Worm (Caenorhabditis elegans): ENCODE data around the gene agr-1.
A peak's percentile ranks its signal among the peaks of the same experiment; 100 is the strongest.

Gene agr-1

ce11 chrII:6736604-6737003 is 38.4 kb downstream of the agr-1 start, which contains the start of gene T14B4.1:
Gene T14B4.1, plus strand, starts transcription at chrII:6736904.
- TF ChIP-seq ztf-29 (GFP tag; IDR thresholded peaks at IDR 0.05) (no peak), flt-1 (GFP tag; IDR thresholded peaks at IDR 0.05) (no peak), klf-2 (GFP tag; conservative IDR thresholded peaks at IDR 0.05) (no peak), T22C8.4 (GFP tag; IDR thresholded peaks at IDR 0.05) (no peak), med-1 (GFP tag; optimal IDR thresholded peaks at IDR 0.05; ENCODE audit: insufficient read depth) (no peak), tab-1 (GFP tag; IDR thresholded peaks at IDR 0.05) (no peak), ztf-23 (GFP tag; IDR thresholded peaks at IDR 0.05) (no peak), ref-1 (GFP tag; conservative IDR thresholded peaks at IDR 0.05) (no peak), cog-1 (tag; optimal IDR thresholded peaks at IDR 0.05) (no peak)

DNA sequence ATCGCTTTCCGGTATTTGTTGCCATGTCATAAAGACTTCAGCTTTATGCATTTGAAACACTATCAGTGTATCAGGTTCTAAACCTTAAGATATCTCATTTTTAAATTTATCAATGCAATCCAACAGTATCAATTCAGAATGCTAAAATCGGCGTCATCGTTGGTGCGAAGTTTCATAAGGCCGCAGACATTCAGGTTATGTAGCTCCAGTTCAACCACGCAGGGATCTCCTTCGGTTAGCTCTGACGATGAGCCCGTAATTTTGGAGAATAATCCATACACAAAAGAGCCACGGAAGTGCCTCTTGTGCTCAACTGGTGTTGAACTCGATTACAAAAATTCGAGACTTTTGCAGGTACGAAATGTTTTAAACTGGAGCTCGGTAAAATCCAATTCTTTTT is 38.9 kb downstream of the agr-1 start, which contains the start of gene mrps-18.C:
Gene mrps-18.C, plus strand, starts transcription at position 138 of the 400 bp plus-strand sequence.
- TF ChIP-seq ztf-29 (GFP tag; IDR thresholded peaks at IDR 0.05) (no peak), ref-1 (GFP tag; conservative IDR thresholded peaks at IDR 0.05) (no peak), med-1 (GFP tag; optimal IDR thresholded peaks at IDR 0.05; ENCODE audit: insufficient read depth) (no peak), klf-2 (GFP tag; conservative IDR thresholded peaks at IDR 0.05) (no peak), ztf-23 (GFP tag; IDR thresholded peaks at IDR 0.05) (no peak), T22C8.4 (GFP tag; IDR thresholded peaks at IDR 0.05) (no peak)

- peak; percentile 26 for TF ChIP-seq cog-1 (tag; optimal IDR thresholded peaks at IDR 0.05)
- peak; percentile 50; the same call in 1 of the 2 replicates for TF ChIP-seq ztf-23 (GFP tag; IDR thresholded peaks at IDR 0.05)
- no peak for TF ChIP-seq T22C8.4 (GFP tag; IDR thresholded peaks at IDR 0.05)
These were observed 40.3 kb downstream of the agr-1 start, which contains the start of gene T14B4.3 for ce11 chrII:6734674-6735073. Gene T14B4.3, plus strand, starts transcription at chrII:6734937.

DNA sequence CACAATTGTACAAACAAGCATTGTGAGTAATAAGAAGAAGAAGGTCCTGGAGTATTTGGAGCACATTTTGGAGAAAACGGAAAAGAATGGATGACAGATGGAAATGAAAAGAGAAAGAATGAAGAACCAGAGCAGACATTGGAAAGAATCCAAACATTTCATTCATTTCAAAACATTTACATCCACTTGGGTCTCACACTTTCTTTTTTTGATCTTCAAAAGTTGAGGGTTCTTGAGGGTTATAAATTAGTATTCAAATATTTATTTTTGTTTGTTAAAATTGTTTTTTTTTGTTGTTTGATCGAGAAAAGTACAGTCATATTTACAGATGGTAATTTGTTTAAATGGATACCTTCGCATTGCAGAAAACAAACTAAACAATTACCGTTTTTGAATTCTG is 41.3 kb downstream of the agr-1 start, which contains the start of gene T14B4.9:
Gene T14B4.9, minus strand, starts transcription at position 101 of the 400 bp plus-strand sequence.
- no peak for TF ChIP-seq klf-2 (GFP tag; conservative IDR thresholded peaks at IDR 0.05)
- TF ChIP-seq tab-1 (GFP tag; IDR thresholded peaks at IDR 0.05) = no peak
- no peak for TF ChIP-seq T22C8.4 (GFP tag; IDR thresholded peaks at IDR 0.05)
- no peak for TF ChIP-seq med-1 (GFP tag; optimal IDR thresholded peaks at IDR 0.05; ENCODE audit: insufficient read depth)
- no peak for TF ChIP-seq ztf-29 (GFP tag; IDR thresholded peaks at IDR 0.05)
- TF ChIP-seq ref-1 (GFP tag; conservative IDR thresholded peaks at IDR 0.05) = no peak
- TF ChIP-seq ztf-23 (GFP tag; IDR thresholded peaks at IDR 0.05) = no peak
- no peak for TF ChIP-seq flt-1 (GFP tag; IDR thresholded peaks at IDR 0.05)
- no peak for TF ChIP-seq cog-1 (tag; optimal IDR thresholded peaks at IDR 0.05)

DNA sequence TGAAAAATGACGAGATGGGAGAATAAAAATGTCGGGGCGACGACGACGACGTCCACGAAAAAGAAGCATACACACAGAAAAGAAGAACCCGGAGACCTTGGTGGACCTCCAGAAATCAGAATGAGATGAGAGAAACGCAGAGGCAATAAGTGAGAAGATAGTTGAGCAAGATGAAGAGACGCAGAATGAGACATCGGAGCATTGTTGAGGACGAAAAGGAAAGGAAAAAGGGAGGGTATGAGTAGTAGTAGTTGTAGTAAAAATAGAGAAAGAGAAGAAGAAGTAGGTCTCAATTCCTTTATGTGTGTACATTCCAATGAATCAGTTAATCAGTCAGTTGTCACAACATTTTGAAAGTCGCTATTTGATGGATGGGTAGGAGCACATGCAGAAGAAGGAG is 45.6 kb downstream of the agr-1 start, which contains the start of gene T14B4.8:
Gene T14B4.8, minus strand, starts transcription at position 60 of the 400 bp plus-strand sequence.
- TF ChIP-seq ztf-23 (GFP tag; IDR thresholded peaks at IDR 0.05) (no peak), flt-1 (GFP tag; IDR thresholded peaks at IDR 0.05) (no peak), ztf-29 (GFP tag; IDR thresholded peaks at IDR 0.05) (no peak), tab-1 (GFP tag; IDR thresholded peaks at IDR 0.05) (no peak), cog-1 (tag; optimal IDR thresholded peaks at IDR 0.05) (no peak), ref-1 (GFP tag; conservative IDR thresholded peaks at IDR 0.05) (no peak), klf-2 (GFP tag; conservative IDR thresholded peaks at IDR 0.05) (no peak), T22C8.4 (GFP tag; IDR thresholded peaks at IDR 0.05) (no peak), med-1 (GFP tag; optimal IDR thresholded peaks at IDR 0.05; ENCODE audit: insufficient read depth) (no peak)

- TF ChIP-seq ztf-23 (GFP tag; IDR thresholded peaks at IDR 0.05) (no peak), klf-2 (GFP tag; conservative IDR thresholded peaks at IDR 0.05) (no peak), tab-1 (GFP tag; IDR thresholded peaks at IDR 0.05) (no peak), T22C8.4 (GFP tag; IDR thresholded peaks at IDR 0.05) (no peak), cog-1 (tag; optimal IDR thresholded peaks at IDR 0.05) (no peak), ztf-29 (GFP tag; IDR thresholded peaks at IDR 0.05) (no peak), med-1 (GFP tag; optimal IDR thresholded peaks at IDR 0.05; ENCODE audit: insufficient read depth) (no peak), flt-1 (GFP tag; IDR thresholded peaks at IDR 0.05) (no peak)
These were observed 48.2 kb downstream of the agr-1 start for ce11 chrII:6726814-6727213.

ce11 chrII:6721581-6721980 is 53.4 kb downstream of the agr-1 start:
- TF ChIP-seq ztf-23 (GFP tag; IDR thresholded peaks at IDR 0.05) (peak; percentile 85), klf-2 (GFP tag; conservative IDR thresholded peaks at IDR 0.05) (no peak), tab-1 (GFP tag; IDR thresholded peaks at IDR 0.05) (peak; percentile 70; the same call in 1 of the 2 replicates), ztf-29 (GFP tag; IDR thresholded peaks at IDR 0.05) (0 out of 2 replicates have a peak, but pooled peaks have one; percentile 45), med-1 (GFP tag; optimal IDR thresholded peaks at IDR 0.05; ENCODE audit: insufficient read depth) (peak; percentile 9), flt-1 (GFP tag; IDR thresholded peaks at IDR 0.05) (peak; percentile 65; the same call in 1 of the 2 replicates), ref-1 (GFP tag; conservative IDR thresholded peaks at IDR 0.05) (no peak), cog-1 (tag; optimal IDR thresholded peaks at IDR 0.05) (no peak)

ce11 chrII:6718221-6718620 is 56.8 kb downstream of the agr-1 start, which contains the start of gene tsp-10:
Gene tsp-10, plus strand, starts transcription at chrII:6718586.
- TF ChIP-seq flt-1 (GFP tag; IDR thresholded peaks at IDR 0.05) = no peak
- TF ChIP-seq T22C8.4 (GFP tag; IDR thresholded peaks at IDR 0.05) = no peak
- TF ChIP-seq klf-2 (GFP tag; conservative IDR thresholded peaks at IDR 0.05) = no peak
- TF ChIP-seq ztf-29 (GFP tag; IDR thresholded peaks at IDR 0.05) = no peak
- no peak for TF ChIP-seq ref-1 (GFP tag; conservative IDR thresholded peaks at IDR 0.05)
- no peak for TF ChIP-seq cog-1 (tag; optimal IDR thresholded peaks at IDR 0.05)
- no peak for TF ChIP-seq tab-1 (GFP tag; IDR thresholded peaks at IDR 0.05)
- TF ChIP-seq med-1 (GFP tag; optimal IDR thresholded peaks at IDR 0.05; ENCODE audit: insufficient read depth) = no peak
- no peak for TF ChIP-seq ztf-23 (GFP tag; IDR thresholded peaks at IDR 0.05)

DNA sequence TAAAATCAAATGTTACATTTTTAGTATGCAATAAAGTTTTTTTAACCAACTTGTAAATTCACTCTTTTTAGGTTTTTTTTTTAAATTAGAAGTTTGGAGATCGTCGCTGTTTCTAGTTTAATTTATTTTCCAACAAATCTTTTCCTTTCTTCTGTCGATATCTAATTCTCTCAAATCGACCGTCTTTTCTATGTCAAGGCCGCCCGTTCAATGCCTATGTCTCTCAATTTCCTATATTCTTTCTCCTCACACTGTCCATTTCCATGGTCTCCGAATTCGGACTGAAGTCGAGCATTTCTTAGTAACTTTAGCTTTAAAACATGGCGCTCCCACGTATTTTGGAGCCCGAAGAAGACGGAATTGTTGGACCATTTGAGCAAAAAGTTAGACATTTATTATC is 58.3 kb downstream of the agr-1 start, which contains the start of the genes T14B4.5 and T14B4.20:
Gene T14B4.5, plus strand, starts transcription at position 226 of the 400 bp plus-strand sequence.
Gene T14B4.20, plus strand, starts transcription at position 264 of the 400 bp plus-strand sequence.
- TF ChIP-seq cog-1 (tag; optimal IDR thresholded peaks at IDR 0.05) (no peak), klf-2 (GFP tag; conservative IDR thresholded peaks at IDR 0.05) (no peak), ztf-23 (GFP tag; IDR thresholded peaks at IDR 0.05) (no peak), med-1 (GFP tag; optimal IDR thresholded peaks at IDR 0.05; ENCODE audit: insufficient read depth) (no peak), flt-1 (GFP tag; IDR thresholded peaks at IDR 0.05) (no peak), ref-1 (GFP tag; conservative IDR thresholded peaks at IDR 0.05) (no peak), ztf-29 (GFP tag; IDR thresholded peaks at IDR 0.05) (no peak), tab-1 (GFP tag; IDR thresholded peaks at IDR 0.05) (no peak), T22C8.4 (GFP tag; IDR thresholded peaks at IDR 0.05) (no peak)

All from whole organism, midembryonic.